Worm (Caenorhabditis elegans): ENCODE measurements around the gene srh-282.

ce11 chrIV:258362-258761 lies 14.8 kb downstream of the srh-282 start:
- TF ChIP-seq tab-1 (GFP tag; IDR thresholded peaks at IDR 0.05) (no peak), med-1 (GFP tag; optimal IDR thresholded peaks at IDR 0.05; ENCODE audit: insufficient read depth) (no peak), cog-1 (tag; optimal IDR thresholded peaks at IDR 0.05) (no peak), flt-1 (GFP tag; IDR thresholded peaks at IDR 0.05) (no peak), ztf-23 (GFP tag; IDR thresholded peaks at IDR 0.05) (no peak), T22C8.4 (GFP tag; IDR thresholded peaks at IDR 0.05) (no peak), ztf-29 (GFP tag; IDR thresholded peaks at IDR 0.05) (no peak), ref-1 (GFP tag; conservative IDR thresholded peaks at IDR 0.05) (no peak)
